Worm (Caenorhabditis elegans) whole organism, L3 larva: ENCODE results near the gene F41E6.12.

ENCODE experiments used
- R02D3.7 ChIP-seq: fragments of 150-350 bp; optimal IDR thresholded peaks from 2 replicates; lab custom pipeline; 2014; ENCODE audit warnings: missing biosample characterization, missing genetic modification characterization
- aly-2 ChIP-seq: fragments of 150-350 bp; optimal IDR thresholded peaks from 2 replicates; lab custom pipeline; 2014; ENCODE audit warnings: missing biosample characterization, missing genetic modification characterization
- egl-27 ChIP-seq: sonication (generic microtip); optimal IDR thresholded peaks from 4 replicates; lab custom pipeline; 2017; ENCODE audit warnings: missing biosample characterization, missing genetic modification reagents, missing genetic modification characterization
- nfya-1 ChIP-seq: sonication (generic microtip); optimal IDR thresholded peaks from 2 replicates; lab custom pipeline; 2017; ENCODE audit warnings: missing genetic modification characterization, mild to moderate bottlenecking, missing compliant biosample characterization, antibody characterized with exemption, moderate library complexity; ENCODE audit not compliant: insufficient read depth
- nhr-12 ChIP-seq: fragments of 150-350 bp; optimal IDR thresholded peaks from 2 replicates; lab custom pipeline; 2014; ENCODE audit warnings: missing biosample characterization, missing genetic modification characterization
- nhr-237 ChIP-seq: fragments of 150-350 bp; optimal IDR thresholded peaks from 2 replicates; lab custom pipeline; 2014; ENCODE audit warnings: missing biosample characterization, missing genetic modification characterization
- nhr-28 ChIP-seq: fragments of 150-350 bp; optimal IDR thresholded peaks from 2 replicates; lab custom pipeline; 2014; ENCODE audit warnings: missing biosample characterization, missing genetic modification characterization
- pha-4 ChIP-seq: fragments of 150-350 bp; optimal IDR thresholded peaks from 2 replicates; lab custom pipeline; 2014; ENCODE audit warnings: missing biosample characterization, missing genetic modification reagents, missing genetic modification characterization
- pqm-1 ChIP-seq: fragments of 150-350 bp; optimal IDR thresholded peaks from 2 replicates; lab custom pipeline; 2017; ENCODE audit warnings: missing biosample characterization, missing genetic modification characterization, inconsistent platforms
- unc-39 ChIP-seq: sonication (generic microtip); optimal IDR thresholded peaks from 4 replicates; lab custom pipeline; 2017; ENCODE audit warnings: missing biosample characterization, missing genetic modification characterization
- ztf-11 ChIP-seq: fragments of 150-350 bp; optimal IDR thresholded peaks from 2 replicates; lab custom pipeline; 2014; ENCODE audit warnings: missing biosample characterization, missing genetic modification characterization

- TF ChIP-seq pha-4 (tag; lab: Kevin White, UChicago) (no peak), ztf-11 (tag; lab: Kevin White, UChicago) (no peak), egl-27 (no peak), unc-39 (tag; lab: Kevin White, UChicago) (no peak), pqm-1 (tag; lab: Kevin White, UChicago) (peak; percentile 60), nhr-237 (tag; lab: Kevin White, UChicago) (no peak), nfya-1 (tag; lab: Kevin White, UChicago) (peak; percentile 7), nhr-28 (no peak), R02D3.7 (tag; lab: Kevin White, UChicago) (no peak), nhr-12 (no peak), aly-2 (tag; lab: Kevin White, UChicago) (no peak)
These were observed 33.4 kb upstream of the F41E6.12 start for ce11 chrV:8662056-8663006.
